Worm (Caenorhabditis elegans): ENCODE data around the gene K12H6.2.

The K12H6.2 gene

DNA sequence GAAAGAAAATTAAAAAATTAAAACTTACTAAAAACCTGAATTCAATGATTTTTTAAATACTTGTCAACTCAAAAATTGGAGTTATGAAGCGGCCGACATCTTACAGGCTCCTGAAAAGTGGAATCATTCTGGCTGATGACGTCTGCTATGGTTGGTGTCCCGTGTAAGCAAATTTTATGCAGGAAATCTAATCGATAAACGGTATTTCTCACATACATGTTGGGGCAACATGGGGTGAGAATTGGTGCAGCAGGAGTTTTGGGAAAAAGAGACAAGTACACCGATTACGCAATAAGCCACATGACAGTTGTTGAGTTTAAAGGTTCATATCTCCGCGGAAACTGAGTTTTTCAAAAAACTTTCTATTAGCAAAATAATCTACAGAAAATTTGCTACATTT lies at the start of gene K12H6.2:
K12H6.2 (minus strand) TSS at position 101 of the 400 bp plus-strand sequence.
- no peak for TF ChIP-seq sem-4 (tag; optimal IDR thresholded peaks at IDR 0.05)
- no peak for TF ChIP-seq nhr-25 (tag; optimal IDR thresholded peaks at IDR 0.05)
- TF ChIP-seq Y55F3AM.14 (GFP tag; optimal IDR thresholded peaks at IDR 0.05): no peak
- TF ChIP-seq mbf-1 (tag; optimal IDR thresholded peaks at IDR 0.05): no peak
- TF ChIP-seq peb-1 (tag; optimal IDR thresholded peaks at IDR 0.05): no peak
- no peak for TF ChIP-seq ztf-4 (tag; optimal IDR thresholded peaks at IDR 0.05)
- no peak for TF ChIP-seq egl-27 (tag; optimal IDR thresholded peaks at IDR 0.05)
- TF ChIP-seq unc-62 (GFP tag; optimal IDR thresholded peaks at IDR 0.05): no peak
- TF ChIP-seq elt-1 (tag; optimal IDR thresholded peaks at IDR 0.05): no peak
- no peak for TF ChIP-seq ceh-82 (tag; optimal IDR thresholded peaks at IDR 0.05)
- no peak for TF ChIP-seq nhr-12 (tag; optimal IDR thresholded peaks at IDR 0.05)

DNA sequence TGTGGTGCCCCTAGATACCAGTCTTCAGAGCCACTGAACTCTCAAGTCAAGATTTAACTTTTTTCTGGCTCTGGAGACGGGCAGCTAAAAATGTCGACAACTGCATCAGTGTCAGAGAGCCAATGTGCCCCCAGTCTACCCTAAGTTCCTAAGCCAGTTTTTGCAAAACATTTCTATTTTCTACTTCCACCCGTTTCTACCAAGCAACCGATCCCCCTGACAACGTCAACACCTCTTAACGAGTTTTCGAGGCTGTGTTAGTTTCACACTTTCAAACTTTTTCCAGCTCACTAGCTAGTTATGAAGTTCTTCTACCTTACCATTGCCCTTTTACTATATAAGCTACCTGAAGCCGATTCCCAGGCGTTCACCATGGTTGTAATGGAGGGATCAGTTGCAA lies 48.9 kb upstream of the K12H6.2 start, which contains the start of gene Y110A2AL.5:
Y110A2AL.5 (plus strand) TSS at position 301 of the 400 bp plus-strand sequence.
- TF ChIP-seq ztf-4 (tag; optimal IDR thresholded peaks at IDR 0.05): no peak
- no peak for TF ChIP-seq gmeb-1 (tag; optimal IDR thresholded peaks at IDR 0.05)
- TF ChIP-seq ztf-1 (GFP tag; conservative IDR thresholded peaks at IDR 0.05): no peak
- TF ChIP-seq zag-1 (tag; optimal IDR thresholded peaks at IDR 0.05): no peak
- TF ChIP-seq C34F6.9 (tag; optimal IDR thresholded peaks at IDR 0.05): no peak
- TF ChIP-seq alr-1 (tag; optimal IDR thresholded peaks at IDR 0.05): no peak
- no peak for TF ChIP-seq sma-9 (GFP tag; optimal IDR thresholded peaks at IDR 0.05)
- TF ChIP-seq sma-9 (tag; optimal IDR thresholded peaks at IDR 0.05): no peak
- no peak for TF ChIP-seq Y55F3AM.14 (GFP tag; optimal IDR thresholded peaks at IDR 0.05)
- no peak for TF ChIP-seq peb-1 (tag; optimal IDR thresholded peaks at IDR 0.05)
- no peak for TF ChIP-seq mdl-1 (tag; optimal IDR thresholded peaks at IDR 0.05)
- no peak for TF ChIP-seq elt-3 (tag; optimal IDR thresholded peaks at IDR 0.05)
- TF ChIP-seq egl-27 (tag; optimal IDR thresholded peaks at IDR 0.05): no peak
- no peak for TF ChIP-seq blmp-1 (tag; optimal IDR thresholded peaks at IDR 0.05; ENCODE audit: insufficient read depth)
- no peak for TF ChIP-seq unc-39 (tag; optimal IDR thresholded peaks at IDR 0.05)
- no peak for TF ChIP-seq nhr-129 (tag; optimal IDR thresholded peaks at IDR 0.05)
- TF ChIP-seq unc-55 (GFP tag; optimal IDR thresholded peaks at IDR 0.05): no peak

DNA sequence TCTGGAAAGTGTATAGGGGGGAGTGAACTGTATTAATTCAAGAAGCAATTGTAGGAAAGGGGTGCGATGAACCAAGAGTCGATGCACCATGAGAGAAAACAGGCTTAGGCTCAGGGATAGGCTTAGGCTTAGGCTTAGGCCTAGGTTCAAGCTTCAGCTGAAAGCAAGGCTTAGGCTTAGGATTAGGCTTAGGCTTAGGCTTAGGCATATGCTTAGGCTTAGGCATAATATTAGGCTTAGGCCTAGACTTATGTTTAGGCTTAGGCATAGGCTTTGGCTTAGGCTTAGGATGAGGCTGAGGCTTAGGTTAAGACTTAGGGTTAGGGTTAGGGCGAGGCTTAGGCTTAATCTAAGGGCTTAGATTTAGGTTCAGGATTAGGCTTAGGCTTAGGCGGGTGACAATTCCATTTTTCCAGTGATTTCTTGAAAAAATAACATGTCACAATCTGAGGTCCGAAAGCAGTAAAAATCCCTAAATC lies 47.3 kb upstream of the K12H6.2 start:
- TF ChIP-seq C34F6.9 (tag; optimal IDR thresholded peaks at IDR 0.05): no peak
- no peak for TF ChIP-seq elt-1 (tag; optimal IDR thresholded peaks at IDR 0.05)
- TF ChIP-seq nhr-10 (tag; optimal IDR thresholded peaks at IDR 0.05): no peak
- no peak for TF ChIP-seq lsy-2 (tag; optimal IDR thresholded peaks at IDR 0.05)
- TF ChIP-seq mbf-1 (tag; optimal IDR thresholded peaks at IDR 0.05): no peak
- no peak for TF ChIP-seq mab-5 (tag; optimal IDR thresholded peaks at IDR 0.05)
- TF ChIP-seq Y55F3AM.14 (GFP tag; optimal IDR thresholded peaks at IDR 0.05): no peak
- TF ChIP-seq nhr-129 (tag; optimal IDR thresholded peaks at IDR 0.05): no peak
- no peak for TF ChIP-seq snpc-4 (tag; optimal IDR thresholded peaks at IDR 0.05)
- TF ChIP-seq unc-55 (GFP tag; optimal IDR thresholded peaks at IDR 0.05): no peak
- TF ChIP-seq ceh-16 (tag; optimal IDR thresholded peaks at IDR 0.05): no peak
- no peak for TF ChIP-seq crh-2 (tag; optimal IDR thresholded peaks at IDR 0.05)
- TF ChIP-seq peb-1 (tag; optimal IDR thresholded peaks at IDR 0.05): no peak
- no peak for TF ChIP-seq alr-1 (tag; optimal IDR thresholded peaks at IDR 0.05)
- TF ChIP-seq nhr-77 (tag; optimal IDR thresholded peaks at IDR 0.05): no peak
- TF ChIP-seq ztf-1 (GFP tag; conservative IDR thresholded peaks at IDR 0.05): no peak
- TF ChIP-seq nhr-6 (tag; optimal IDR thresholded peaks at IDR 0.05): no peak
- no peak for TF ChIP-seq fos-1 (tag; optimal IDR thresholded peaks at IDR 0.05)
- TF ChIP-seq sem-4 (tag; optimal IDR thresholded peaks at IDR 0.05): no peak
- TF ChIP-seq sma-9 (GFP tag; optimal IDR thresholded peaks at IDR 0.05): no peak
- no peak for TF ChIP-seq sma-9 (tag; optimal IDR thresholded peaks at IDR 0.05)

DNA sequence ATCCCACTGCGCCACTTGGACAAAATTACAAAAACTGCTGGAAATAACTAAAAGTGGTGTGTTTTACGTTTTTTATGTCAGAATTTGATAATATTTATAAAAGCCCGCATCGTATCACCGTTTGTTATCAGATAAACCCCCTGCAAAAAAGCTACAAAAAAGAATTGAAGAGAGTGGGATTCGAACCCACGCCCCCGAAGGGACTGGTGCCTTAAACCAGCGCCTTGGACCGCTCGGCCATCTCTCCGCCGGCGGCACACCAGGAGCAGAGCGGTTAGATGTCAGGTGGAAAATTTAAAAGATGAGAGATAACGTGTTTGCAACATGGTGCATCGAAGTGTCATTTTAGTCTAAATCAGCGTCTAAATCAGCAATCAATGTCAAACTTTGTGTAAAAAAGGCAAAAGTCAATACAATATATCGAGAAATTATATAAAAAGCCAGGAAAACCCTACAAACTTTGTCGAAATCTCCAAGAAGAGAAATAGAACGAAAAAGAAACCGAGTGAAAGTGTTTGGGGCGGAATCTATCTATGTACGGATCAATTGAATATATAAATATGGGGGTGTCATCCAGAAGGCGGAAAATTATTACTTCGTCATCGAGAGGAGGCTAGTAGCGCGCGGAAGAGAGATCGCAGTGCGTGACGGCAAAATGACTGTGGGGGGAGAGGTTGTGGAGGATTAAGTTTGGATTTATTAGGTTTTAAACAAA lies 46.2 kb upstream of the K12H6.2 start:
- TF ChIP-seq gmeb-1 (tag; optimal IDR thresholded peaks at IDR 0.05) (peak; percentile 18), zag-1 (tag; optimal IDR thresholded peaks at IDR 0.05) (no peak), nhr-129 (tag; optimal IDR thresholded peaks at IDR 0.05) (peak; percentile 19), unc-55 (GFP tag; optimal IDR thresholded peaks at IDR 0.05) (peak; percentile 11), lin-11 (tag; optimal IDR thresholded peaks at IDR 0.05) (peak; percentile 13), nhr-25 (tag; optimal IDR thresholded peaks at IDR 0.05) (no peak)

Measured in whole organism, L2 larva.